Worm (Caenorhabditis elegans) whole organism, L3 larva: ENCODE data around the gene T18D3.6.

Experiments
- ceh-28 ChIP-seq: fragments of 150-350 bp; optimal IDR thresholded peaks from 2 replicates; lab custom pipeline; 2014; ENCODE audit warnings: missing biosample characterization, missing genetic modification reagents, missing genetic modification characterization
- elt-2 ChIP-seq: sonication (generic microtip); optimal IDR thresholded peaks from 2 replicates; lab custom pipeline; 2016; ENCODE audit warnings: missing genetic modification reagents, mild to moderate bottlenecking, missing genetic modification characterization, missing compliant biosample characterization
- elt-3 ChIP-seq, 3 experiments: fragments of 150-350 bp in 1 of 3; sonication (generic microtip) in 2 of 3; optimal IDR thresholded peaks; 2 replicates in 2 of 3; 4 replicates in 1 of 3; lab custom pipeline; 2014 to 2017; ENCODE audit warnings: missing biosample characterization in 3 of 3, missing genetic modification characterization in 3 of 3
- lin-39 ChIP-seq: fragments of 150-350 bp; optimal IDR thresholded peaks from 2 replicates; lab custom pipeline; 2018; ENCODE audit warnings: missing biosample characterization, missing genetic modification reagents, missing genetic modification characterization
- nfya-1 ChIP-seq: sonication (generic microtip); optimal IDR thresholded peaks from 2 replicates; lab custom pipeline; 2017; ENCODE audit warnings: missing genetic modification characterization, mild to moderate bottlenecking, missing compliant biosample characterization, antibody characterized with exemption, moderate library complexity; ENCODE audit not compliant: insufficient read depth
- nhr-11 ChIP-seq: fragments of 150-350 bp; optimal IDR thresholded peaks from 2 replicates; lab custom pipeline; 2014; ENCODE audit warnings: missing biosample characterization, missing genetic modification characterization
- nhr-237 ChIP-seq: fragments of 150-350 bp; optimal IDR thresholded peaks from 2 replicates; lab custom pipeline; 2014; ENCODE audit warnings: missing biosample characterization, missing genetic modification characterization
- pha-4 ChIP-seq: fragments of 150-350 bp; optimal IDR thresholded peaks from 2 replicates; lab custom pipeline; 2014; ENCODE audit warnings: missing biosample characterization, missing genetic modification reagents, missing genetic modification characterization
- pqm-1 ChIP-seq: fragments of 150-350 bp; optimal IDR thresholded peaks from 2 replicates; lab custom pipeline; 2017; ENCODE audit warnings: missing biosample characterization, missing genetic modification characterization, inconsistent platforms
- tbx-2 ChIP-seq: sonication (generic microtip); optimal IDR thresholded peaks from 2 replicates; lab custom pipeline; 2016; ENCODE audit warnings: mild to moderate bottlenecking, missing genetic modification characterization, missing compliant biosample characterization
- unc-39 ChIP-seq: sonication (generic microtip); optimal IDR thresholded peaks from 4 replicates; lab custom pipeline; 2017; ENCODE audit warnings: missing biosample characterization, missing genetic modification characterization
- unc-62 ChIP-seq: fragments of 150-350 bp; sonication (generic microtip); optimal IDR thresholded peaks from 4 replicates; lab custom pipeline; 2014; ENCODE audit warnings: missing biosample characterization, missing genetic modification reagents, missing genetic modification characterization
- ztf-11 ChIP-seq: fragments of 150-350 bp; optimal IDR thresholded peaks from 2 replicates; lab custom pipeline; 2014; ENCODE audit warnings: missing biosample characterization, missing genetic modification characterization
- ztf-4 ChIP-seq: fragments of 150-350 bp; optimal IDR thresholded peaks from 2 replicates; lab custom pipeline; 2014; ENCODE audit warnings: missing biosample characterization, missing genetic modification characterization

DNA sequence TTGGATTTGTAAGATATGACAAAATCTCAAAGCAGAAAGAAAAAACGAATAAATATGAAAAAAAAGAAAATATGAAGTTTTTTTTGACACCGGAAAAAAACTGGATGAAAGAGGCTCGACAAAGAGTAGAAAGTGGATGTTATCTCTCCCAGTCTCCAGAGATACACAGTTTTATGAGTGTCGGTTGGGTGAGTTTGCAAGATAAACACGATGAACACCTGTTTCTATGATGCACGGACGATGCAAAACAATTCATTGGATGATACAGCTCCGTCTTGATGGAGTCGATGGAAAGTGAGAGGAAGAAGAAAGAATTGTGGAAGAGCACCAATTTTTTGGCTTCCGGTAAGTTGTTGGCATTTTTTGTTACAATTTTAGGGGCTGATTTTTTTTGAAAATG is 33.9 kb upstream of the T18D3.6 start:
- TF ChIP-seq ztf-4 (no peak), pqm-1 (tag; lab: Kevin White, UChicago) (no peak), ztf-11 (tag; lab: Kevin White, UChicago) (no peak), tbx-2 (tag; lab: Kevin White, UChicago) (no peak), unc-62 (GFP tag; lab: Kevin White, UChicago) (no peak), nfya-1 (peak; percentile 7), elt-3 (tag; optimal IDR thresholded peaks at IDR 0.05; lab: Kevin White, UChicago) (no peak), lin-39 (tag; lab: Kevin White, UChicago) (peak; percentile 12), unc-39 (tag; lab: Kevin White, UChicago) (no peak), nhr-11 (tag; lab: Kevin White, UChicago) (no peak), pha-4 (no peak), nhr-237 (tag; lab: Kevin White, UChicago) (no peak), ceh-28 (tag; lab: Kevin White, UChicago) (no peak), elt-2 (no peak)
